Worm (Caenorhabditis elegans): ENCODE results near the gene dnj-11.
A peak's percentile ranks its signal among the peaks of the same experiment; 100 is the strongest.
"Not testable (repeated sequence)": the region's sequence is repeated elsewhere in the genome, so short reads cannot be mapped to it uniquely, and the experiment has no call there.

dnj-11 gene

DNA sequence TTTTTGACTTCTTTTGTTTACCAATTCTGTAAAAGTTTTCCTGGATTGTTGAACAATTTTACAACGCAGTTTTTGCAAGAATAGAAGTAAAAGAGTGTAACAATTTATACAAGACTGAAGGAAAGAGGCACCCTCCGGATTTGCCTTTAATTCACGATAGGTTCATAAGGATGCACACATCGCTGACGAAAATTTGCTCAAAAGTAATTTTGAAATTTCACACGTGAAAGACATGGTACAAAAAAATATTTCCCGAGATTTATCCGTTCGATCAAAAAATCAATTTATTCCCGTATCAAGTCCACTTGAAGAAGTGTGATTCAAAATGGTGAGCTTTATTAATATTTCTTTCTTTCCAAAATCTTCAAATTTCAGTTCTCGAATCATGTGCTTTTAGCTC lies 7.8 kb upstream of the dnj-11 start, which contains the start of gene C43G2.3:
C43G2.3 (plus strand) TSS at position 301 of the 400 bp plus-strand sequence.
- TF ChIP-seq pqm-1 (tag; optimal IDR thresholded peaks at IDR 0.05): no peak
- no peak for TF ChIP-seq mdl-1 (tag; optimal IDR thresholded peaks at IDR 0.05)
- no peak for TF ChIP-seq lin-15B (tag; optimal IDR thresholded peaks at IDR 0.05)
- no peak for TF ChIP-seq fkh-2 (tag; optimal IDR thresholded peaks at IDR 0.05)
- TF ChIP-seq fos-1 (tag; optimal IDR thresholded peaks at IDR 0.05): no peak
- TF ChIP-seq ama-1 (optimal IDR thresholded peaks at IDR 0.05): no peak
- TF ChIP-seq nhr-12 (tag; optimal IDR thresholded peaks at IDR 0.05): no peak
- TF ChIP-seq nhr-11 (tag; optimal IDR thresholded peaks at IDR 0.05): no peak
- no peak for TF ChIP-seq nhr-43 (tag; optimal IDR thresholded peaks at IDR 0.05; ENCODE audit: poor library complexity, severe bottlenecking)
- no peak for TF ChIP-seq unc-62 (GFP tag; optimal IDR thresholded peaks at IDR 0.05)
- TF ChIP-seq nhr-237 (tag; optimal IDR thresholded peaks at IDR 0.05): no peak
- no peak for TF ChIP-seq lsy-12 (tag; optimal IDR thresholded peaks at IDR 0.05)
- TF ChIP-seq sea-2 (GFP tag; optimal IDR thresholded peaks at IDR 0.05): no peak
- no peak for TF ChIP-seq egl-5 (tag; optimal IDR thresholded peaks at IDR 0.05)
- no peak for TF ChIP-seq snpc-4 (tag; optimal IDR thresholded peaks at IDR 0.05)
- no peak for TF ChIP-seq nhr-77 (tag; optimal IDR thresholded peaks at IDR 0.05)
- TF ChIP-seq nhr-67 (tag; optimal IDR thresholded peaks at IDR 0.05): no peak
- no peak for TF ChIP-seq hmg-11 (tag; optimal IDR thresholded peaks at IDR 0.05)
- no peak for TF ChIP-seq tbx-2 (tag; optimal IDR thresholded peaks at IDR 0.05)

DNA sequence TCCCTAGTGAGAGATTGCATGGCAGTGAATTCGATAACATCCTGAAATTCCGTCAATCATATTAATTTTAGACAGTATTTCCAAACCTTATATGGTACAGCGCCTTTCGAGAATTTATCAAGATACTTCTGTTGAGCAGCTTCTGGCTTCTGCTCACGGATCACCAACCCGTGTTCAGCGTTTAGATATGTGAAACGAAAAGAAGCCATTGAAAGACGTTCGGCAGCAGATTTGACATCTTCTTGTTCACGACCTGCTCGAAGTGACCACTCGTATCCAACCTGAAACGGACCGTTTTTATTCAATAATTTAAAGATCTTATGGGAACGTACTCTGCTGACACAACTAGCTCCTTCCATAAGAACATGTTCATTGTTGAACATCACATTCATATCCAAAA lies 4.0 kb upstream of the dnj-11 start:
- TF ChIP-seq pqm-1 (tag; optimal IDR thresholded peaks at IDR 0.05) (no peak), ceh-16 (tag; optimal IDR thresholded peaks at IDR 0.05) (no peak)

DNA sequence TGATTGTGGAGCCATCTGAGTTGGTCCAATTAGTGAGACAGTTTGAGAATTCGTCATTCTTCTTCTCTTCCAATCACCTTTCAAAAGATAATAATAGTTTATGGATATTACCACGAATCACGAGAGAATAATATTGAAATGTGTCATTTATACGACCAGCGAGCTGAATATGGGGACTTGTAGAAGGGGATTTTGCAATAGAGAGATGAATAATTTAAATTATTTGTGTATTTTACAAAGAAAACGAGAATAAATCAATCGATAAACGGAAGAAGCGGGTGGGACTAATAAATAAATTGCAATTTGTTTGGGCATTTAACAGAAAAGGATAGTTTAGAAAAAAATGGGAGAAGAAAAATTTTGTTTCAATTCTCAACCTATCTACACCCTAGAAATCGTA lies 3.1 kb upstream of the dnj-11 start, which contains the start of gene odr-8:
odr-8 (minus strand) TSS at position 101 of the 400 bp plus-strand sequence.
- TF ChIP-seq R02D3.7 (tag; optimal IDR thresholded peaks at IDR 0.05): no peak
- no peak for TF ChIP-seq nhr-11 (tag; optimal IDR thresholded peaks at IDR 0.05)
- TF ChIP-seq mdl-1 (tag; optimal IDR thresholded peaks at IDR 0.05): no peak
- no peak for TF ChIP-seq nhr-25 (tag; optimal IDR thresholded peaks at IDR 0.05)
- no peak for TF ChIP-seq nhr-67 (tag; optimal IDR thresholded peaks at IDR 0.05)
- no peak for TF ChIP-seq nhr-237 (tag; optimal IDR thresholded peaks at IDR 0.05)
- TF ChIP-seq pqm-1 (tag; optimal IDR thresholded peaks at IDR 0.05): no peak

DNA sequence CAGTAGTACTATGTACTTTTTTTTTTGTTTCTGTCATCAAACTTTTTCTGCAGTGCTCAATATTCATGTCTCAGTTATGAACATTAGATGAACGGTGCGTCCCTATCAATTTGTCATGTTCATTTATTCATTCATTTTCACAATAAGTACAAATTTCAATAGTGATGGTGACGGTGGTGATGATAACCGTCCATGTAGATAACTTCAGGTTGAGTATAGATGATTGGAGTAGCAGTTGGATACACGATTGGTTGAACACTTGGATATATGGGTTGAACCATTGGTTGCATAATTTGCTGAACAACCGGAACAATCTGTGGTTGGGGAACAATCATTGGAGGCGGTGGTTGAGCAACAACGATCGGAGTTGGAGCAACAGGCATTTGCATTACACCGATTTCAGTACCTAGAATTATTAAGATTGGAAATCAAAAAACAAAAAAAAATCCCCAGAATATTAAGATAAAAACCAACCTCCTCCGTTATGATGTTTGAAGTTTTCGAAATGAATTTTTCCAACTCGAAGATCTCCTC lies 2.5 kb downstream of the dnj-11 start:
- TF ChIP-seq nhr-43 (tag; optimal IDR thresholded peaks at IDR 0.05; ENCODE audit: poor library complexity, severe bottlenecking) (no peak), eor-1 (tag; optimal IDR thresholded peaks at IDR 0.05) (no peak), R02D3.7 (tag; optimal IDR thresholded peaks at IDR 0.05) (no peak), fkh-2 (tag; optimal IDR thresholded peaks at IDR 0.05) (no peak), nhr-237 (tag; optimal IDR thresholded peaks at IDR 0.05) (no peak), ceh-82 (tag; optimal IDR thresholded peaks at IDR 0.05) (no peak), mdl-1 (tag; optimal IDR thresholded peaks at IDR 0.05) (no peak)

DNA sequence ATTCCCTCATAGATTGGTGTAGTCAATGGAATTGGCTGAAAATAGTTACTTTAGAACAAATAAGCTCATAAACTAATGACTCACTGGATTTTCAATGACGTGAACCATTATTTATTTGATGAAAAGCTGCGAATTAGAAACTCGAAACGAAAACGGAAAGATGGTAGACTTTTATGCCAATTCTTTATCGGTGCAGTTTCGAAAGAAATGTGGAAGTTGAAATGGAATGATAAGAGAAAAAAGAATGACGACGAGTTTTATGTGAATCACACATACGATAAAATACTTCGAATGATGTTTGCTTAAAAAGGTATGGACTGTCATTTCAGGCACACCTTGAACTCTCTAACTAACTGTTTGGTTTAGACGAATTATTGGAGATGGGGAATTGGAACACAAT lies 4.4 kb downstream of the dnj-11 start, which contains the start of the genes lec-11 and irld-7:
lec-11 (minus strand) TSS at position 126 of the 400 bp plus-strand sequence.
irld-7 (plus strand) TSS at position 332 of the 400 bp plus-strand sequence.
- no peak for TF ChIP-seq snpc-4 (tag; optimal IDR thresholded peaks at IDR 0.05)
- peak; percentile 69 for TF ChIP-seq pqm-1 (tag; optimal IDR thresholded peaks at IDR 0.05)
- peak; percentile 72 for TF ChIP-seq elt-2 (tag; optimal IDR thresholded peaks at IDR 0.05)
- TF ChIP-seq fkh-2 (tag; optimal IDR thresholded peaks at IDR 0.05): no peak

DNA sequence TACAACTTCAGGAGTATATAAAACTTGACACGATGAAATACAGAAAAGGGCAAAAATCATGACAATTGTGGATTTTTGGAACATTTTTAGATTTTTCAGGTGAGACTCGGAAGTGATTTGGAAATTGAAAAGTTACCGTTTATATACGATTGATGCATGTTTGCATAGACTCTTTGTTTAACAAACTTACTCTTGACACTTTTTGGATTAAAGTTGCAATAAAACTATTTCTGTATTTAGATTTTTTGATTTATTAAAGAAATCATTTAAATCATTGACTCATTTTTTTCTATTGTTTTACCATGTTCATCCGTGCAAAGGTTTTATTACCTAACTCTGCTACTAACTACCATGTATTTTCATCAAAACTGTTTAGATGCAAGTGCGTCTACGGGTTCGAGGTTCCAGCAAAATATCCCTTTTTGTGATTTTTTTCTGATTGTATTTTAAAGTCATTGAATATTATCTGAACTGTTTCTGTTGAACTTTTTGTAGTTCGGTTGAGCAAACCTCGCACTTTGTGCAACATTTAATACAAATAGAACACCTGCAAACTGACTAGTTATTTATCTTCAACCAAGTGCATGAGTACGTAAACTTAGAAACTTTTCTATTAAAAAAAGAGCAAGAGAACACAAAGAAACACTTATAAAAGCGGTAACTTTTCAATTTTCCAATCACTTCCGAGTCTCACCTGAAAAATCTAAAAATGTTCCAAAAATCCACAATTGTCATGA lies 5.5 kb downstream of the dnj-11 start, which contains the start of the genes nspb-1 and nspb-2:
nspb-1 (minus strand) TSS at position 101 of the 737 bp plus-strand sequence.
nspb-2 (plus strand) TSS at position 687 of the 737 bp plus-strand sequence.
- not testable (repeated sequence) for TF ChIP-seq nfya-1 (tag; optimal IDR thresholded peaks at IDR 0.05; ENCODE audit: insufficient read depth); mdl-1 (tag; optimal IDR thresholded peaks at IDR 0.05); fkh-10 (GFP tag; optimal IDR thresholded peaks at IDR 0.05)

DNA sequence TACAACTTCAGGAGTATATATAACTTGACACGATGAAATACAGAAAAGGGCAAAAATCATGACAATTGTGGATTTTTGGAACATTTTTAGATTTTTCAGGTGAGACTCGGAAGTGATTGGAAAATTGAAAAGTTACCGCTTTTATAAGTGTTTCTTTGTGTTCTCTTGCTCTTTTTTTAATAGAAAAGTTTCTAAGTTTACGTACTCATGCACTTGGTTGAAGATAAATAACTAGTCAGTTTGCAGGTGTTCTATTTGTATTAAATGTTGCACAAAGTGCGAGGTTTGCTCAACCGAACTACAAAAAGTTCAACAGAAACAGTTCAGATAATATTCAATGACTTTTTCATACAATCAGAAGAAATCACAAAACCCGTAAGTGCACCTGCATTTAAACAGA lies 9.2 kb downstream of the dnj-11 start, which contains the start of gene nspb-3:
nspb-3 (minus strand) TSS at position 101 of the 400 bp plus-strand sequence.
- not testable (repeated sequence) for TF ChIP-seq nhr-28, eor-1, ceh-16 (tag; optimal IDR thresholded peaks at IDR 0.05)

All from whole organism, L3 larva.